Worm (Caenorhabditis elegans) whole organism, early embryonic: ENCODE results near the gene abcx-1.

Source experiments
- hnd-1 ChIP-seq: sonication (generic microtip); optimal IDR thresholded peaks from 2 replicates; lab custom pipeline; 2016; ENCODE audit warnings: missing genetic modification characterization, missing compliant biosample characterization
- pes-1 ChIP-seq: fragments of 200-800 bp; sonication (Bioruptor generic); IDR thresholded peaks from 2 replicates; pipeline ENCODE4 v1.3.6; 2022; ENCODE audit warnings: missing genetic modification reagents, missing genetic modification characterization, missing compliant biosample characterization
- tra-4 ChIP-seq: sonication (generic microtip); optimal IDR thresholded peaks from 2 replicates; lab custom pipeline; 2017; ENCODE audit warnings: missing genetic modification characterization, missing compliant biosample characterization

- TF ChIP-seq hnd-1 (tag; lab: Kevin White, UChicago): no peak
- TF ChIP-seq tra-4 (tag; lab: Kevin White, UChicago): no peak
- no peak for TF ChIP-seq pes-1 (GFP tag; lab: Robert Waterston, UW)
These were observed 22.7 kb downstream of the abcx-1 start, which contains the start of gene wrn-1 for ce11 chrII:6554677-6555076.
